Fruit fly (Drosophila melanogaster): ENCODE measurements around the gene CG32199.

Gene CG32199

dm6 chr3L:18633084-18633483 lies 21.4 kb downstream of the CG32199 start (continued):
- TF ChIP-seq Med (GFP tag) = peak; percentile 16
- peak; percentile 2 for TF ChIP-seq CG18011 (GFP tag; optimal IDR thresholded peaks at IDR 0.05)
- no peak for TF ChIP-seq CG30431 (GFP tag; optimal IDR thresholded peaks at IDR 0.05)
- peak; percentile 36; the same call in 1 of the 2 replicates for TF ChIP-seq CG14441 (GFP tag; IDR thresholded peaks at IDR 0.05)
- TF ChIP-seq tna (GFP tag; IDR thresholded peaks at IDR 0.05; ENCODE audit: partially characterized antibody) = 0 out of 2 replicates have a peak, but pooled peaks have one; percentile 10

DNA sequence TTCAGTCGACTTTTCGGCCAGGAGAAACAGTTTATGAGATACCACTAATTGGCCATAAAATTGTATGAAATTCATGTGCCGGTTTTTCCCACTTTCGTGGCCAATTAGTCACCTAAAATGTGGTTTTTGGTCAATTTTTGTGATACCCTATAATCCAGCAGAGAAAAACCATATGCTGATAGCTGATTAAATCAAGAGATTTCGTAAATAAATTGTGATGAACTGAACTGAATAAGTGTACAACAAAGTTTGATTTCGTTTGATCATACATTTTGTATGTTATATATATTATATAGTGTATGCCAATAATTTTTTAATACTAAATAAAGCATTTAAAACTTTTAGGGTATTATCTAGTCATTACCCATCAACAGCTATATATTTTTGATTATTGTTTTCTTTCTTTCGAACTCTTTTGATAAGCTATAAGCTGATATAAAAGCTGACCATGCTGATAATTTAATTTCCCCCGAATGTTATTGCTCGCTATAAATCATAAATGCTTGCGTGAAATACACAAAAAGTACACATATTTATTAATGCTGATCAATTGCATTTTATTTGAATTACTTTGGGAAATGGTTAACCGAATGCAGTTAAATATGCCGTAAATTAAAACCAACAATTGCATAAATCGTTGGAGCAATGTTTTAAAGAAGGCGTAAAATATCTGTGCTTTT lies 23.2 kb downstream of the CG32199 start:
- TF ChIP-seq Hr51 (GFP tag; optimal IDR thresholded peaks at IDR 0.05) (peak in 1 of 2 experiments; percentile 17), Sox102F (GFP tag; optimal IDR thresholded peaks at IDR 0.05) (peak; percentile 16), row (GFP tag; IDR thresholded peaks at IDR 0.05) (peak; percentile 63), C15 (GFP tag; IDR thresholded peaks at IDR 0.05) (no peak), sug (tag; optimal IDR thresholded peaks at IDR 0.05) (peak; percentile 44), CG2678 (tag; optimal IDR thresholded peaks at IDR 0.05) (peak; percentile 35), Vsx1 (GFP tag; optimal IDR thresholded peaks at IDR 0.05) (peak; percentile 85), emc (GFP tag; optimal IDR thresholded peaks at IDR 0.05) (no peak), exex (tag; optimal IDR thresholded peaks at IDR 0.05) (peak; percentile 86), gem (tag; optimal IDR thresholded peaks at IDR 0.05) (peak; percentile 30), Neu2 (GFP tag; optimal IDR thresholded peaks at IDR 0.05; ENCODE audit: borderline replicate concordance) (peak; percentile 40), CG18599 (GFP tag; optimal IDR thresholded peaks at IDR 0.05) (peak; percentile 11), CG11504 (tag; optimal IDR thresholded peaks at IDR 0.05) (peak; percentile 4), D19B (GFP tag; optimal IDR thresholded peaks at IDR 0.05) (peak; percentile 94), CG10654 (GFP tag; optimal IDR thresholded peaks at IDR 0.05) (no peak), D19A (tag; optimal IDR thresholded peaks at IDR 0.05) (peak; percentile 54), CG14441 (GFP tag; IDR thresholded peaks at IDR 0.05) (0 out of 2 replicates have a peak, but pooled peaks have one; percentile 13), PHDP (tag; optimal IDR thresholded peaks at IDR 0.05) (peak; percentile 24), grau (tag; optimal IDR thresholded peaks at IDR 0.05) (peak; percentile 32), Nf-YC (tag; optimal IDR thresholded peaks at IDR 0.05) (no peak), dysf (GFP tag; IDR thresholded peaks at IDR 0.05) (no peak), lab (GFP tag; optimal IDR thresholded peaks at IDR 0.05) (peak; percentile 8), CG7839 (tag; optimal IDR thresholded peaks at IDR 0.05) (peak; percentile 3), Eip74EF (GFP tag; optimal IDR thresholded peaks at IDR 0.05) (peak in 1 of 2 experiments; percentile 10)

DNA sequence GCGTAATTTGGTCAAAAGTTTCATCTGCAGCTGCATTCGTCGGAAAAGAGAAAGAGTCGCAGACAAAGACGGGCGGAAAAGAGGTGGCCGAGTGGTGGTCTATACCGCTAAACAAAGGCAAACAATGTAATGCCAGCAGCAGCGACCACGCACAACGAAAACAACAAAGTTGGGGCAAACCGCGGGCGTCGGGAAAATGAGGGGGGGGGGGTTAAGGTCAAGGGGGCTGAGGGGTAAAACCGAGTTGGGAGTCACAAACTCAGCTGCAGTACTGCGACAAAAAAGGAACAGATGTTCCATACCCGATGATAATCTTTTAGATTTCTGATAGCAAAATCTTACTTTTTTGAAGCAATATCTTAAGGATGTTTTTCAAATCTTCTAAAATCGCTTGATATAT lies 25.1 kb downstream of the CG32199 start:
- no peak for TF ChIP-seq jumu (GFP tag; optimal IDR thresholded peaks at IDR 0.05)
- peak; percentile 91 for TF ChIP-seq crol (GFP tag; IDR thresholded peaks at IDR 0.05)
- no peak for TF ChIP-seq CG17829 (tag; optimal IDR thresholded peaks at IDR 0.05)
- TF ChIP-seq Dll (GFP tag; IDR thresholded peaks at IDR 0.05; ENCODE audit: partially characterized antibody) = no peak
- TF ChIP-seq Vsx1 (GFP tag; optimal IDR thresholded peaks at IDR 0.05) = no peak
- TF ChIP-seq Nf-YA (GFP tag; IDR thresholded peaks at IDR 0.05) = no peak

DNA sequence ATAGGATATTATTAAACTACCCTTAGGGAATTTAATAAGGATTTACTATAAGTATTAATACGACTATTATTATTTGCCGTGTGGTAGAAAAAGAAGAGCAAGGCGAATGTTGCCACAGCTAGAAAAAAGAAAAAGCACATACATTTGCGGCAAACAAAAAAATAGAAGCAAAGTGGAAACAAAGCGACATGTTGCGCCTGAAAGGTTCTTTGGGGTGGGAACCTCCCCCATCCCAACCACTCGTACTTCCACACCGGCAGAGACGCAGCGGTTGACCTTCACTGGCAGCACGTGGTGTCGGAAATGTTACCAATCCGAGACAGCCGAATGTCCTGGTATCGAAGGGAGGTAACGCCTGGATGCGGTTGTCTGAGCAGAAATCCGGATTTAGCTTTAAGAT lies 25.6 kb downstream of the CG32199 start:
- TF ChIP-seq CG43689 (GFP tag; IDR thresholded peaks at IDR 0.05) (0 out of 2 replicates have a peak, but pooled peaks have one; percentile 10), scrt (GFP tag; optimal IDR thresholded peaks at IDR 0.05) (peak; percentile 56), CG3726 (GFP tag; IDR thresholded peaks at IDR 0.05) (no peak), slou (GFP tag; optimal IDR thresholded peaks at IDR 0.05) (no peak), Sox102F (GFP tag; optimal IDR thresholded peaks at IDR 0.05) (no peak), phol (tag; optimal IDR thresholded peaks at IDR 0.05) (no peak), CG13894 (tag; optimal IDR thresholded peaks at IDR 0.05) (peak; percentile 53), CG11504 (tag; optimal IDR thresholded peaks at IDR 0.05) (peak; percentile 52)

All from whole organism, embryonic.